Fruit fly (Drosophila melanogaster): ENCODE results near the gene Gss2.

- no peak for TF ChIP-seq h (optimal IDR thresholded peaks at IDR 0.05)
- no peak for TF ChIP-seq Sin3A (optimal IDR thresholded peaks at IDR 0.05)
- no peak for TF ChIP-seq psq (optimal IDR thresholded peaks at IDR 0.05)
Measured at dm6 chrX:17875014-17875589, 24.4 kb upstream of the Gss2 start.

All from Kc167 (cell line).